Fruit fly (Drosophila melanogaster) whole organism, larva: ENCODE data around the gene CG4968.

Source experiments
- noc ChIP-seq: fragments of 200-800 bp; sonication (Bioruptor generic); optimal IDR thresholded peaks from 3 replicates; lab custom pipeline; 2019; ENCODE audit warnings: missing biosample characterization, mild to moderate bottlenecking, missing genetic modification characterization, moderate library complexity

CG4968 gene

DNA sequence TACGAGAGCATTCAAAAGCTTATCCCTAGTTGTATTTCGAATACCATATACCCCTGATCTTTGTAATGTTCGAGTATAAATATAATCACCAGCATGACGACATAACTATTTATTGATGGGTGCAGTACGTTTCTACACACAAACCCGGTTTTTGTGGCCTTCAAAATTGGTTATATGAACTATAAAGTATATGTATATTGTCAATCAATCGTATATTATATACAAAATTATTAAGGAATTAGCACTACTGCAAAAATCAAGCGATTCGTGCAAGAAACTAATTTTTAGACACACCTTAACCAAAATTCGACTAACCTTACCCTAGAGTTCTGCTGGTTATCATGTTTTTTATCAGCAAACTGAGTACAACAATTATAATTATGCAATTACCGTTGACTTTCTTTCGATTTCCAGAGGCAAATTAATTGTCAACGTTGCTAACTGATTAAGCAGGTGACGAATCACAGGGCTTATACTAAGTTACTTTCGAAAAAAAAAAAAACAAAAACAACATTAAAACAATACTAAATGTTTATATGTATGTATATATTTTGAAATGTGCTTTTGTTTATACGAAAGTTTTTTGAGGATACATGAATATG, 13.6 kb downstream of the CG4968 start:
- TF ChIP-seq noc (tag; lab: Kevin White, UChicago) = peak; percentile 23

DNA sequence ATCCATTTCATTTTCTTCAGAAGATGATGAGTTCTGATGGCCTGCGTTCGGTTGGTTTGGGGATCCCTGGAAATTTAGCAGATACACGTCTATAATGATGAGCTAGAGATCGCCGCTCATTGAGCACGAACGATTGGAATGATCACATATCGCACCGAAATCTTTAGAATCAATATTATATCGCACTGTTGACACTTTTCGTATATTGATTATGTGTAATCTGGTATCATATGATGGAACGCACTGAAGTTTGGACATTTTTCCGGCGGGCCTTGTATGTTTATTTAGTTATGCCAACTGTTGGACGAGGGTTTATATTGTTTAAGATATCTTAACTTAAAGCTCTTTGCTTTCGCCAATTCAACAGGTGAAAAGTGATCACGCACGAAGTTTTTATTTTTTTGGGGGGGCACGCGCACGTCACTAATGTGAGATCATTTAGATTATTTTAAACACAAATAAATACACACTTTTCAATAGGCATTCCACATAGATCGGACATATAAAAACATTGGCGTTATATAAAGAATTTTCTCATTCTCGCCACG, 14.4 kb downstream of the CG4968 start:
- TF ChIP-seq noc (tag; lab: Kevin White, UChicago) = no peak

DNA sequence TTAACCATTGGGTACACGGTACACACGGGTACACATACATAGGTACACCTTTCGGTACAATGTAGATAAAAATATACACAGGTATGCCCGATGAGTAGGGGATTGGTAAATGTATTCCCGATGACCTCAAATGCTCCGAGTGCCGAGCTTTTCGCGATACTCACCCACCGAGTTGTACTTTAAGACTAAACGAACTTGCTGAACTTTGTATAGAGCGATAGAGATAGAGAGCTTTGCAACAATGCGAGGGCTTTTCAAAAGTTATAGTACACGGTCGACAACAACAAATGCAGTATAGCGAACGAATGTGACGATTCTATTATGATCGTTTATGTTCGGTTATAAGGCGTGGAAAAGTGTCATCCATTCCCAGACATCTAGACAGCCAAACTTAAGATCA, 14.9 kb downstream of the CG4968 start:
- peak; percentile 35 for TF ChIP-seq noc (tag; lab: Kevin White, UChicago)

DNA sequence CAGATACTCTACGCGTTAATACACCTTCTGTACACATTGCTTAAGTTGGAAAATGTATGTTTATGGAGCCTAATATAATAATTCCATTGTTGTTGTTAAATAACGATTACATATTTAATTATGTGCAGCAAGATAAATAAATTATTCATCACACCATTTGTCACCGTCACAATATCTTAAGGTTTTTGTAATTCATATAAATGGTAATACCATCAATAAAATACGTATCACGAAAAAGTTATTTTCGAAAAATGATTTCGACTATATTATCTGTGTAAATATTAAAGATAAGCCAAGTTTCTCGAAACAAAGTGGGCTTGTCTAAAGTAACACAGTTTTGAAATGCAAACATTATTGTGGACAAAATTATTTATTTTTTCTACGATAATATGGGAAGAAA, 15.5 kb downstream of the CG4968 start, which contains the start of gene CG4995:
CG4995 (plus strand) TSS at position 301 of the 400 bp plus-strand sequence.
- TF ChIP-seq noc (tag; lab: Kevin White, UChicago) = no peak

DNA sequence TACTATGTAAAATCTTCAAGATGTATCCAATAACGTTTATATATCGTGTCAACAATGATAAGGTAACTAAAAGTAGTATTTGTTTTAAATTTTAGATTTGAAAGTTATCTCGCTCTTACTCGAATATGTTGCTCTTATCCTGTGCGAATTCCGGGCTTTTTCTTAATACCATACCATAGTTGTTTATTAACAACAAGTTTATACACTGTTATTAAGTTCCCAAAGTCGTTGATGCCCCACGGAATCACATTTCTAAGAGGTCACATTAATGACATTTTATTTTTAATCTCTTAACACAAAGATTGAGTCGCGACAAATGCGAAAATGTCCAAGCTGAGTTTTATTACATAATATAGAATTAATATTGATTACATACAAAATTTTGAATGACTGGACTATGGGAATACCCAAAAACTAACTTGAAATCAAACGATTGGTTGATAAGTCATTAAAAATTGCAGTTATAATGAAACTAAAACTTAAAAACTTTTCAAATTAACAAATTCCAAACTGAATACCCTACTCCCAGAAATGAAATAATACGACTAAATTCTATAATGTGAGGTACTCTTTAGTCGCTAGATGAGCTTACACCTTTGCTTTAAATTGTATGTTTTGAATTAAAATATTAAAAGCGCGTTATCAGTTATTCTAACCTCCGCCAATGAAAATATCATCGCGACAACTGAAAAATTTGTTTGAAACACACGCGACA, 16.2 kb downstream of the CG4968 start, which contains the start of gene CG5381:
CG5381 (minus strand) TSS at position 330 of the 715 bp plus-strand sequence.
- peak; percentile 62 for TF ChIP-seq noc (tag; lab: Kevin White, UChicago)

DNA sequence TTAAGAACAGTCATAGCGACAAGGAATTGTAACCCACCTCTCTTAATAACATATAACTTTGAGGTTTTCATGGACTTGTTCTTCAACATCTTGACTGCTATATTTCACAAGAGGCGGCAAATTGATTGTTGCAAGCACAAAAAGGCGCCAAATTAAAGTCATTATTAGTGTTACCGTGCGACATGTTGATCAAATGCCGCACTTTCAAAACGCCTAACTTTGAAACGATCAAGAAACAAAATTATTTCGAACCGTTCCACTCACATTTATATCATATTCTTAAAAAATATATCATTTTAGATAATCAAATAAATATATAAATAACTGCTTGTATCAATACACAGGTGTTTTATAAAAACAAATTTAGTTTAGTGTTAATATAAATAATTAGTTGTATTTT, 21.1 kb downstream of the CG4968 start, which contains the start of gene RnrL:
RnrL (minus strand) TSS at position 154 of the 400 bp plus-strand sequence.
- no peak for TF ChIP-seq noc (tag; lab: Kevin White, UChicago)

DNA sequence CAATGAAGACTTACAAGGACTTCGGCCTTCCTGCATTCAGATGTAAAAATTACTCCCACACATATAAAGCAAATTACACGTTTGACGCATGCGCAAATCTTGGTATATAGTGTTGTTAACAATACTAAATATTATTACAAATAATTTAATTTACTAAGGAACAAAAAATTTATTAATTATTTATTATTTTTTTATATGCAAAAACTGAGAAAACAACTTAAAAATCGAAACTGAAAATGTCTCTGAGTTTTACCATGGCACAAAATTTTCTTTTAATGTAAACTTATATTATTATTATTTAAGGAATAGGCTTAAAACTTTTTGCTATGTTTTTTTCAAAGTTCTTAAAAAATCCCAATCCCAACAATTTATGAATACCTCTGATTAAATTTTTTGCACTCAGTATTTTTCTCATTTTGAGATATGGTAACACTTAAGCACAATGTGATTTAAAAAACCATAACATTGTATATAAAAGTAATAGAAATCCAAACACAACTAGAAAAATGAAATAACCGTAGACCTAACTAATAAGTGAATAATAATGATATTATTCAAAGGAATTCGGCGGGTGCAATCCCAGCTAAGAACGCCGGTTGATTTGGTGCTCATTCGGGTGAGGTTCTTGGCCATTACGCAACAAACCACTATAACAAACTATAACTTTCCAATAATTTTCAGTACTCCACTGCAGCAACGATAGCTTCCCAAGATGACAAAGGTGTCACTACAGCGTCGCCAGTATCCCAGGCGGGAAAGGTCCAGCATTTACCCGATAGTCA, 24.5 kb downstream of the CG4968 start, which contains the start of the genes Schip1 and Cox10:
Schip1 (minus strand) TSS at position 51 of the 782 bp plus-strand sequence.
Cox10 (plus strand) TSS at position 406 of the 782 bp plus-strand sequence.
- TF ChIP-seq noc (tag; lab: Kevin White, UChicago) = no peak

DNA sequence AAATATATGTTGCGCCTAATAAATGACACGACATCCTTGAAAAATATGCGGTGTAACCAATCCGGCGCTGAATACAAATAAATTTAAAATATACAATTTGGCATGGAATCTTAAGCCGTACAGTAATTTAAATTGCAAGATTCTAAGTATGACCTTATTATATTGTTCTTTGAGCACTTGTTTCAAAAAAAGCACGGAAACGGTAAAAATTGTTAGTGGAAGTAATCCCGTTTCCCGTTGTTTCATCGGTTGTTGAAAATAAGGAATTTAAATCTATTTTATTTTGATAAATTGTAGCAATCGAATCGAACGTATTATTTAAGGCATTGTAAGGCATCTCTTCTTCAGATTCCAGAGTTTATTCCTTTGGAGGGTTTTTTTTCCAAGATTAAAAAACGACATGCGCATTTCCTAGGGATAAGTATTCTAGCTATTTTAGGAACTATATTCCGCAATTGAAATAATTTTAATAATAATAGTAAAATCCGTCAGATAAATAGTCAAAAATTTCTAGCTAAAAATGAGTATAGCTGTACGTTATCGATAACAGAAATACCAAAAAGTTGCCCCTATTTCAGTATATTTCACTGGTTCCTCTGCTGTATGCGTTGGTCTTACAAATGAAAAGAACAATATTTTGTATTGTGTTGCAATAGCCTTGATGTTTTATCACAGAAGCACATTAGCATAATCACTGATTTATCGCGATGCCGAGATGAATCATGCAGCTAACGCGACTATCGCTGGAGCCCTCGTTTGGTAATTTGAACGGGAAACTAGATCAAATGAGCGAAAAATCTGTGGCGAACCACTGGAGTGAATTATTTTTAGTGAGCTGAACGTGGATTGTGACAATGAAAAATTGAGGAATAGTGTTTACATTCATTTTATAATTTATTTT, 26.6 kb downstream of the CG4968 start, which contains the start of gene GATAd:
GATAd (plus strand) TSS at position 644 of the 901 bp plus-strand sequence.
- TF ChIP-seq noc (tag; lab: Kevin White, UChicago) = no peak

DNA sequence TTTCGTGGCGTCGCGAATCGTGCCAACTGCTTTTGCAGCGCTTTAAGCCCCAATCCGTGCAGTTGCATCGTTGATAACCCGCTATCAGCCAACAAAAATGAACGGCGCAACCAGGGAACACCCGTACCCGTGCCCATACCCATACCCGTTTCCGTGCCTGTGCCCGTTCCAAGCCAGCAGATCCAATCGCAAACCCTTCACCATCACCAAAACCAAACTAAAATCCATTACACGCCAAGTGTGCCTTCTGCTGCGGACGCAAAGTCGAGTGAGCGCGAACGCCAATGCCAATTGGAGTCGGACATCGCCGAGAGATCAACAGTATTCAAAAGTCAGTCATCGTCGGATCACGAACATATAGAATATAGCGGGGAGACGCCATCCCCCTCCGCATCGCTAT, 27.5 kb downstream of the CG4968 start:
- no peak for TF ChIP-seq noc (tag; lab: Kevin White, UChicago)

DNA sequence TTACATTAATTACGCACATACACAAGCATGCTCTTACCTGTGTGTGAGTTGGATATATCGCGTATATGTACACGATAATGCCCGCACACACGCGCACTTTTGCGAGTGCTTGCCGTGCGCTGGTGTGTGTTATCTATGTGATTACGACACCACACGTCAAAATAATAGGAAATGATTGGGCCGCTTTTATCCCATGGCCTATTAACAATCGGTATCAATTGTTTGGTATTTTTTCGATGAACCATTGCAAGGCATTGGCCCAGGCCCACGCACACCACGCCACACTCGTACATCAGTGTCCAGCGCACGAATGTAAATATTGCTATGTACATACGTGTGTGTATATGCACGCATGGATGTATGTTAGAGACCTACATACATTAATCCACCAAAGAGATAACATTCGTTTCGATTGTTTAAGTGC, 28.1 kb downstream of the CG4968 start:
- peak; percentile 89 for TF ChIP-seq noc (tag; lab: Kevin White, UChicago)

DNA sequence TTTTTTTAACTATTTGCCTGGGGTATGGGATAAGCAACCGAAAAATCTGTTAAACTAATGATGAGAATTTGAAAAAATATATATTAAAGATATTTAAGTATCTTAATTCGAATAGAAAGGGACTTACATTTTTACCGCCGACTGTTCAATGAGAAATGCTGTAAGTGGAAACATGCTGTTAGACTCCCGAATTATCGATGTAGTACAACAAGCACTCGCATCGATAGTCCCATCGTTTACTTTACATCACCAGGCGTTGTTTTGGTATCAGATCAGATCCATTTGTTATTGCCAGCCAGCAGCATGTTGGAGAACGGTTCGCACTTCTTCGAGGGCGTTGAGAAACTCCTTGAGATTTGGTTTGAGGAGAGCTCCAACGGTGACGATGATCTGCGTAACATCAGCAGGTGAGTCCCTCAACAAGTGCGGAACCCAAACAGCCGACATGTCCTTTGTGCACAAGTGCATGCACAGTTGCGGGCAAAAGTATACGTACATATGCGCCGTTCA, 32.5 kb downstream of the CG4968 start, which contains the start of gene SamDC:
SamDC (plus strand) TSS at position 246 of the 510 bp plus-strand sequence.
- TF ChIP-seq noc (tag; lab: Kevin White, UChicago) = no peak

DNA sequence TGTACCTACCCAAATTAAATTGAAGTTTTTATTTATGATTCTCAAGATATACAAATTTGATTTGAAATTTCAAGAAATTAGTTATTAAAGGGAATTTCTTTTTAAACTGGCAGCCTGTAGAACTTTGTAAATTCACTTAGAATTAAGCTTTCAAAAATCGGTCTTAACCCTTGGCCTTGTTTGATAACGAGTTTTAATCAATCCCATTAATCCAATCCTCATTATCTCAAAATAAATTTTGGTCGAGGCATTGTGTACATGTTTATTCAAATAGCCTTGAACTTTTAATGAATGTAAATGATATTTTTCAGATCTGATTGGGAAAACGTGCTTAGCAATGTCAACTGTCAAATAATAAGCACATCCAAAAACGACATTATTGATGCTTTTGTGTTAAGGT, 33.1 kb downstream of the CG4968 start:
- no peak for TF ChIP-seq noc (tag; lab: Kevin White, UChicago)

DNA sequence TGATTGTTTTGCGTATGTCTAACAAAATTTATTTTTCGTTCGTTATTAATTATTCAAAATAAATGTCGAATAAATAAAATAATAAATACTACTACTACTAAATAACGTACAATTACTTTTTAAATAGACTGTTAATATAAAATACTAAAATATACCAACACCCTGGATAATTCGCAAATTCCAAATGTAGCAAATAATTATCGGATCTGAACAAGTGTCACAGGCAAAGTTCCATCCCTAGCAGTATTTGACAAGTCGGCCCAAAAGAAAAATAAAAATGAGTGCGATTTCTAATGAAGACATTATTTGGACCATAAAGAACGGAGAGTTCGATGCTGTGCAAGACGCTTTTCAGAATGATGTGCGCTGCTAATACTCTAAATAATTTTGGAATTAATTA, 34.7 kb downstream of the CG4968 start, which contains the start of gene CG31715:
CG31715 (plus strand) TSS at position 212 of the 400 bp plus-strand sequence.
- peak; percentile 14 for TF ChIP-seq noc (tag; lab: Kevin White, UChicago)

DNA sequence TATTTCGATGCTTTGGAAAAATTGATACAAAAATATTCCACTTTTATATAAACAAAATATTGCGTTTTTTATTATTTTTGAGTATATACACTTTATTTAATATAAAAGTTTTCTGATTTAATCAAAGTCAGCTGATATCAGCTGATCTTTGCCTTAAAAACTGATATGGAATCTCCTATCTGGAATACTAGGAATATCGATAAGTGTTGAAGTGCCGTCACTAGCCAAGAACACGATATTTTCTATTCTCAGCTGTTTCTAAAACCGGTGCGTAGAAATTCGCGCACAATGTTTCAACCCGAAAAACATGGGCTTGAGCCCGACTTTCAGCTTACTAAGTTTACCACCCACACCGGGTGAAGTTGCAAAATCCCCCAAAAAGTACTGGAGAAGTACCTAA, 35.7 kb downstream of the CG4968 start, which contains the start of gene Sps2:
Sps2 (plus strand) TSS at position 124 of the 400 bp plus-strand sequence.
- no peak for TF ChIP-seq noc (tag; lab: Kevin White, UChicago)
